Worm (Caenorhabditis elegans) whole organism, L4 larva: Measurements from ENCODE around the gene C38D4.7.

Experiments used
- F26F4.8 ChIP-seq: fragments of 200-800 bp; sonication (Bioruptor generic); conservative IDR thresholded peaks from 2 replicates; pipeline ENCODE4 v1.3.6; 2022; ENCODE audit warnings: missing genetic modification characterization, missing compliant biosample characterization
- F49E8.2 ChIP-seq: sonication (generic microtip); optimal IDR thresholded peaks from 2 replicates; lab custom pipeline; 2016; ENCODE audit warnings: missing compliant biosample characterization, mild to moderate bottlenecking, missing genetic modification characterization, borderline replicate concordance
- T20F7.1 ChIP-seq: fragments of 200-800 bp; sonication (Bioruptor generic); optimal IDR thresholded peaks from 2 replicates; lab custom pipeline; 2018; ENCODE audit warnings: mild to moderate bottlenecking, missing genetic modification characterization, missing compliant biosample characterization
- Y5F2A.4 ChIP-seq: fragments of 200-800 bp; sonication (Bioruptor generic); optimal IDR thresholded peaks from 2 replicates; lab custom pipeline; 2018; ENCODE audit warnings: mild to moderate bottlenecking, missing genetic modification characterization, missing compliant biosample characterization
- Y75B8A.6 ChIP-seq: fragments of 200-800 bp; sonication (Bioruptor generic); IDR thresholded peaks from 2 replicates; pipeline ENCODE4 v1.3.6; 2022; ENCODE audit warnings: missing genetic modification reagents, missing genetic modification characterization, missing compliant biosample characterization
- ZK337.2 ChIP-seq: fragments of 200-800 bp; sonication (Bioruptor generic); IDR thresholded peaks from 2 replicates; pipeline ENCODE4 v1.3.6; 2022; ENCODE audit warnings: missing genetic modification reagents, missing genetic modification characterization, missing compliant biosample characterization
- ZK546.5 ChIP-seq, 2 experiments: sonication (generic microtip); optimal IDR thresholded peaks; 2 replicates each; lab custom pipeline; 2017; ENCODE audit warnings: missing biosample characterization in 2 of 2, missing genetic modification characterization in 2 of 2
- aha-1 ChIP-seq: fragments of 150-350 bp; peaks from one replicate; lab custom pipeline; 2014; ENCODE audit warnings: missing biosample characterization, missing genetic modification characterization
- ama-1 ChIP-seq: fragments of 150-350 bp; optimal IDR thresholded peaks from 2 replicates; lab custom pipeline; 2014; ENCODE audit warnings: inconsistent platforms, mixed read lengths
- ceh-32 ChIP-seq: sonication (generic microtip); optimal IDR thresholded peaks from 2 replicates; lab custom pipeline; 2016; ENCODE audit warnings: mild to moderate bottlenecking, missing genetic modification characterization, missing compliant biosample characterization; ENCODE audit not compliant: poor library complexity
- ceh-44 ChIP-seq: fragments of 200-800 bp; sonication (Bioruptor generic); IDR thresholded peaks from 2 replicates; pipeline ENCODE4 v1.3.6; 2022; ENCODE audit warnings: missing genetic modification reagents, missing genetic modification characterization, missing compliant biosample characterization
- ceh-82 ChIP-seq: sonication (generic microtip); optimal IDR thresholded peaks from 2 replicates; lab custom pipeline; 2017; ENCODE audit warnings: missing biosample characterization, missing genetic modification characterization
- daf-16 ChIP-seq, 3 experiments: sonication (generic microtip); optimal IDR thresholded peaks; 2 replicates each; lab custom pipeline; 2016 to 2017; ENCODE audit warnings: missing genetic modification characterization in 3 of 3, missing genetic modification reagents in 3 of 3, mild to moderate bottlenecking in 2 of 3, missing compliant biosample characterization in 2 of 3, missing biosample characterization in 1 of 3, moderate library complexity in 1 of 3
- daf-8 ChIP-seq: fragments of 200-800 bp; sonication (Bioruptor generic); IDR thresholded peaks from 2 replicates; pipeline ENCODE4 v1.3.6; 2022; ENCODE audit warnings: missing genetic modification characterization, missing compliant biosample characterization
- dmd-8 ChIP-seq: fragments of 200-800 bp; sonication (Bioruptor generic); IDR thresholded peaks from 2 replicates; pipeline ENCODE4 v1.3.6; 2022; ENCODE audit warnings: missing genetic modification characterization, missing compliant biosample characterization
- dmd-9 ChIP-seq: fragments of 200-800 bp; sonication (Bioruptor generic); IDR thresholded peaks from 2 replicates; pipeline ENCODE4 v1.3.6; 2022; ENCODE audit warnings: missing genetic modification reagents, missing genetic modification characterization, missing compliant biosample characterization
- duxl-1 ChIP-seq: sonication (generic microtip); optimal IDR thresholded peaks from 2 replicates; lab custom pipeline; 2016; ENCODE audit warnings: mild to moderate bottlenecking, missing genetic modification characterization, moderate library complexity, missing compliant biosample characterization; ENCODE audit not compliant: poor library complexity
- egl-27 ChIP-seq: sonication (generic microtip); optimal IDR thresholded peaks from 3 replicates; lab custom pipeline; 2017; ENCODE audit warnings: missing biosample characterization, missing genetic modification reagents, missing genetic modification characterization
- fos-1 ChIP-seq: fragments of 150-350 bp; optimal IDR thresholded peaks from 2 replicates; lab custom pipeline; 2014; ENCODE audit warnings: missing biosample characterization, missing genetic modification characterization
- hlh-11 ChIP-seq: fragments of 200-800 bp; sonication (Bioruptor generic); optimal IDR thresholded peaks from 2 replicates; lab custom pipeline; 2018; ENCODE audit warnings: mild to moderate bottlenecking, missing genetic modification characterization, missing compliant biosample characterization
- hmg-1.1 ChIP-seq: fragments of 200-800 bp; sonication (Bioruptor generic); IDR thresholded peaks from 2 replicates; pipeline ENCODE4 v1.3.6; 2022; ENCODE audit warnings: missing genetic modification reagents, missing genetic modification characterization, missing compliant biosample characterization
- lim-7 ChIP-seq: fragments of 200-800 bp; sonication (Bioruptor generic); IDR thresholded peaks from 2 replicates; pipeline ENCODE4 v1.3.6; 2022; ENCODE audit warnings: missing genetic modification characterization, missing compliant biosample characterization
- lin-29 ChIP-seq: fragments of 200-800 bp; sonication (Bioruptor generic); IDR thresholded peaks from 2 replicates; pipeline ENCODE4 v1.3.6; 2022; ENCODE audit warnings: missing genetic modification reagents, missing genetic modification characterization, missing compliant biosample characterization
- lsy-2 ChIP-seq, 2 experiments: fragments of 150-350 bp in 1 of 2; sonication (generic microtip) in 1 of 2; optimal IDR thresholded peaks; 2 replicates each; lab custom pipeline; 2014 to 2017; ENCODE audit warnings: missing biosample characterization in 2 of 2, missing genetic modification characterization in 2 of 2
- madf-9 ChIP-seq: fragments of 200-800 bp; sonication (Bioruptor generic); conservative IDR thresholded peaks from 2 replicates; pipeline ENCODE4 v1.3.6; 2022; ENCODE audit warnings: missing genetic modification reagents, missing genetic modification characterization, missing compliant biosample characterization
- mep-1 ChIP-seq: fragments of 150-350 bp; sonication (generic microtip); optimal IDR thresholded peaks from 3 replicates; lab custom pipeline; 2014; ENCODE audit warnings: missing biosample characterization, missing genetic modification characterization
- mxl-3 ChIP-seq: fragments of 200-800 bp; sonication (Bioruptor generic); optimal IDR thresholded peaks from 2 replicates; lab custom pipeline; 2018; ENCODE audit warnings: mild to moderate bottlenecking, missing genetic modification characterization, missing compliant biosample characterization
- nhr-10 ChIP-seq: fragments of 150-350 bp; optimal IDR thresholded peaks from 2 replicates; lab custom pipeline; 2014; ENCODE audit warnings: missing biosample characterization, missing genetic modification characterization
- nhr-28 ChIP-seq: fragments of 150-350 bp; optimal IDR thresholded peaks from 2 replicates; lab custom pipeline; 2014; ENCODE audit warnings: missing biosample characterization, missing genetic modification characterization
- nhr-41 ChIP-seq: fragments of 200-800 bp; sonication (Bioruptor generic); IDR thresholded peaks from 2 replicates; pipeline ENCODE4 v1.3.6; 2022; ENCODE audit warnings: missing genetic modification reagents, missing genetic modification characterization, missing compliant biosample characterization
- nhr-48 ChIP-seq: sonication (generic microtip); optimal IDR thresholded peaks from 2 replicates; lab custom pipeline; 2016; ENCODE audit warnings: mild to moderate bottlenecking, missing genetic modification characterization, missing compliant biosample characterization
- pha-4 ChIP-seq, 2 experiments: fragments of 150-350 bp in 1 of 2; fragments of 200-800 bp in 1 of 2; sonication (Bioruptor generic) in 1 of 2; IDR thresholded peaks in 1 of 2; optimal IDR thresholded peaks in 1 of 2; 2 replicates each; pipeline versions ENCODE4 v1.3.6 to Lab custom; 2014 to 2022; ENCODE audit warnings: missing genetic modification characterization in 2 of 2, missing genetic modification reagents in 2 of 2, missing biosample characterization in 1 of 2, missing compliant biosample characterization in 1 of 2
- pqm-1 ChIP-seq: sonication (generic microtip); optimal IDR thresholded peaks from 2 replicates; lab custom pipeline; 2017; ENCODE audit warnings: missing biosample characterization, missing genetic modification characterization
- saeg-2 ChIP-seq: fragments of 200-800 bp; sonication (Bioruptor generic); IDR thresholded peaks from 2 replicates; pipeline ENCODE4 v1.3.6; 2022; ENCODE audit warnings: missing genetic modification reagents, missing genetic modification characterization, missing compliant biosample characterization
- sdz-12 ChIP-seq: fragments of 200-800 bp; sonication (Bioruptor generic); optimal IDR thresholded peaks from 2 replicates; lab custom pipeline; 2018; ENCODE audit warnings: mild to moderate bottlenecking, missing genetic modification characterization, missing compliant biosample characterization
- spr-1 ChIP-seq: sonication (generic microtip); optimal IDR thresholded peaks from 2 replicates; lab custom pipeline; 2016; ENCODE audit warnings: mild to moderate bottlenecking, missing genetic modification characterization, missing compliant biosample characterization
- zag-1 ChIP-seq: fragments of 150-350 bp; optimal IDR thresholded peaks from 2 replicates; lab custom pipeline; 2014; ENCODE audit warnings: missing biosample characterization, missing genetic modification characterization
- zip-11 ChIP-seq: fragments of 200-800 bp; sonication (Bioruptor generic); IDR thresholded peaks from 2 replicates; pipeline ENCODE4 v1.3.6; 2022; ENCODE audit warnings: missing genetic modification characterization, missing compliant biosample characterization
- ztf-11 ChIP-seq: fragments of 150-350 bp; optimal IDR thresholded peaks from 2 replicates; lab custom pipeline; 2014; ENCODE audit warnings: missing biosample characterization, missing genetic modification characterization

Gene C38D4.7

DNA sequence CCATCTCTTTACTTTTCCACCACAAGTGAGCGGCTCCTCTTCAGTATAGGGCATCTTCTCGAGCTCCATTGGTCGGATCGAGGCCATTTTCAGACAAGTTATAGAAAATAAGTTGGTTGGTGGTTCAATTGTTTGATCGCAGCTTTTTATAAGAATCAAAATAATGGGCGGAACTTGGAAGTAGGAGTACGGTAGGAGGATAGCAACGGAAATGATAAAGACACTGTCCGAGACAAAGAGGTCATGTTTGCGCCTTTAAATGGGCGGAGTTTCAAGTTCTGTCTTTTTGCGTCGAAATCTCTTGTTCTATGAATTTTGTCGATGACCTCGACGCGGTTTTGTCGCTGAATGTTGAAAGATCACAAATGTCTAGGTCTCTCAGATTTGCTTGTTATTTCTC is 11.0 kb upstream of the C38D4.7 start, which contains the start of gene F26A1.8:
TSS of gene F26A1.8 (minus strand) at position 101 of the 400 bp plus-strand sequence.
- TF ChIP-seq ztf-11 (no peak), Y75B8A.6 (GFP tag; lab: Robert Waterston, UW) (no peak), ZK337.2 (GFP tag; lab: Robert Waterston, UW) (no peak), ZK546.5 (tag; optimal IDR thresholded peaks at IDR 0.05; lab: Kevin White, UChicago) (no peak), spr-1 (no peak), dmd-8 (GFP tag; lab: Robert Waterston, UW) (no peak), Y5F2A.4 (GFP tag; lab: Kevin White, UChicago) (no peak), nhr-48 (tag; lab: Kevin White, UChicago) (no peak), ceh-44 (GFP tag; lab: Robert Waterston, UW) (no peak), ceh-32 (tag; lab: Kevin White, UChicago) (no peak), lim-7 (GFP tag; lab: Robert Waterston, UW) (no peak), daf-16 (GFP tag; optimal IDR thresholded peaks at IDR 0.05; lab: Kevin White, UChicago) (no peak), daf-16 (tag; optimal IDR thresholded peaks at IDR 0.05; lab: Kevin White, UChicago) (no peak), ceh-82 (tag; lab: Kevin White, UChicago) (no peak), fos-1 (tag; lab: Kevin White, UChicago) (no peak), daf-8 (no peak), ama-1 (lab: Kevin White, UChicago) (no peak), lsy-2 (tag; optimal IDR thresholded peaks at IDR 0.05; lab: Kevin White, UChicago) (no peak)

DNA sequence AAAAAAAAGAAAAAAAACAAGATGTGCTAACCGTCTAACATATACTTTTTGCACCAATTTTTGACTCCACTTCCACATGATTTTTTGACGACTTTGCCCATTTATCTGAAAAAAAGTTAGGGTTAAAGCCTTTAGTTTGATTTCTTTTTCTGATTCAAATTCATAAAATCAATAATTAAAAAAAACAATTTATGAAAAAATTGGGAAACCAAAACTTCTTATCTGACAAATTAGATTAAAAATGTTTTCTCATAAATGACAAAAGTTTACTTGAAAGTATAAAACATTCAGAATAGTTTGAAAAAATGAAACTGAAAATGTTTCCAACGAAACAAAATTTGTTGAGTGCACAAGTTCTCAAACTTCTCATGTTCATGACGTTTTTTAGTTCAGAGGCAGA is 8.7 kb upstream of the C38D4.7 start, which contains the start of gene F26A1.7:
TSS of gene F26A1.7 (minus strand) at position 101 of the 400 bp plus-strand sequence.
- TF ChIP-seq lin-29 (GFP tag; lab: Robert Waterston, UW) (no peak), nhr-28 (tag; lab: Kevin White, UChicago) (no peak), nhr-10 (tag; lab: Kevin White, UChicago) (no peak), hlh-11 (no peak), pqm-1 (no peak), F26F4.8 (GFP tag; lab: Robert Waterston, UW) (no peak), spr-1 (no peak), fos-1 (tag; lab: Kevin White, UChicago) (no peak), ztf-11 (no peak), hmg-1.1 (no peak), dmd-9 (GFP tag; lab: Robert Waterston, UW) (no peak), aha-1 (tag; lab: Kevin White, UChicago) (no peak), mxl-3 (GFP tag; lab: Kevin White, UChicago) (no peak), nhr-41 (GFP tag; lab: Robert Waterston, UW) (no peak), zip-11 (no peak), duxl-1 (tag; lab: Kevin White, UChicago) (no peak), pha-4 (GFP tag; IDR thresholded peaks at IDR 0.05; lab: Robert Waterston, UW) (no peak), pha-4 (tag; optimal IDR thresholded peaks at IDR 0.05; lab: Kevin White, UChicago) (no peak), ceh-32 (tag; lab: Kevin White, UChicago) (no peak), sdz-12 (GFP tag; lab: Kevin White, UChicago) (no peak), saeg-2 (GFP tag; lab: Robert Waterston, UW) (no peak)

DNA sequence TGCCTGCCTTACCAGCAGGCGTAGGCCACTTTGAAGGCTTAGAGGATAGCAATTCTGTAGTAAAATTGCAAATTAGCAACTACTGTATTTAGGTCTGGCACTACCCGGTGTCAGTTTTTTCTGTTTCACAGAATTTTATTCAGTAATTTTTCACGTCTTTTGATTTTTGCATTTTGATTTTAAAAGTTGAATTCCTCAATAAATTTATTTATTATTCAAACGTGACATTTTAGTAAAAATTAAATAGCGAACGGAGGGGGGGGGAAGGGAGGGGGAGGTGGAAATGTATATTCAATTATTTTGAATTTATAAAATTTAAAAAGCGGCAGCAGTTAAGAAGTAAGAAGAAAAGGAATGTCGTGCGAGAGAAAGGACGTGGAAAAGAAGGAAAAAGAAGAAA is 6.1 kb upstream of the C38D4.7 start, which contains the start of gene F26A1.4:
TSS of gene F26A1.4 (plus strand) at position 301 of the 400 bp plus-strand sequence.
- TF ChIP-seq egl-27 (tag; lab: Kevin White, UChicago) (no peak), mep-1 (tag; lab: Kevin White, UChicago) (no peak), zag-1 (tag; lab: Kevin White, UChicago) (no peak), F49E8.2 (no peak), T20F7.1 (GFP tag; lab: Kevin White, UChicago) (no peak), madf-9 (GFP tag; lab: Robert Waterston, UW) (no peak)
